Fruit fly (Drosophila melanogaster) whole organism, embryonic: Measurements from ENCODE around the gene Ir31a.
A peak's percentile ranks its signal among the peaks of the same experiment; 100 is the strongest.

Experiments
- Abd-B ChIP-seq: fragments of 200-800 bp; sonication (Bioruptor generic); optimal IDR thresholded peaks from 2 replicates; lab custom pipeline; 2018; ENCODE audit warnings: missing biosample characterization, mild to moderate bottlenecking, missing genetic modification characterization, moderate library complexity
- Atf6 ChIP-seq: fragments of 200-800 bp; sonication (Bioruptor generic); IDR thresholded peaks from 2 replicates; pipeline ENCODE4 v1.3.6; 2022; ENCODE audit warnings: missing biosample characterization, missing genetic modification characterization
- Awh ChIP-seq: fragments of 200-800 bp; sonication (Bioruptor generic); IDR thresholded peaks from 2 replicates; pipeline ENCODE4, ENCODE4 v1.3.6; 2022; ENCODE audit warnings: missing biosample characterization, missing genetic modification characterization
- Bgb ChIP-seq: fragments of 200-800 bp; sonication (Bioruptor generic); IDR thresholded peaks from 2 replicates; pipeline ENCODE4 v1.3.6; 2022; ENCODE audit warnings: missing biosample characterization, missing genetic modification characterization; ENCODE audit not compliant: partially characterized antibody
- CG10147 ChIP-seq: fragments of 200-800 bp; sonication (Bioruptor generic); optimal IDR thresholded peaks from 2 replicates; lab custom pipeline; 2019; ENCODE audit warnings: missing biosample characterization, mild to moderate bottlenecking, missing genetic modification characterization, moderate library complexity
- CG10462 ChIP-seq: fragments of 200-800 bp; sonication (Bioruptor generic); optimal IDR thresholded peaks from 2 replicates; lab custom pipeline; 2016; ENCODE audit warnings: missing biosample characterization, missing genetic modification characterization
- CG10543 ChIP-seq: fragments of 200-800 bp; sonication (Bioruptor generic); optimal IDR thresholded peaks from 3 replicates; lab custom pipeline; 2017; ENCODE audit warnings: missing biosample characterization, mild to moderate bottlenecking, missing genetic modification characterization, moderate library complexity
- CG10959 ChIP-seq: fragments of 200-800 bp; sonication (Bioruptor generic); IDR thresholded peaks from 2 replicates; pipeline ENCODE4 v1.3.6; 2022; ENCODE audit warnings: missing biosample characterization, missing genetic modification characterization
- CG13624 ChIP-seq: fragments of 200-800 bp; sonication (Bioruptor generic); optimal IDR thresholded peaks from 2 replicates; lab custom pipeline; 2016; ENCODE audit warnings: missing biosample characterization, missing genetic modification characterization
- CG13775 ChIP-seq: fragments of 200-800 bp; sonication (Bioruptor generic); optimal IDR thresholded peaks from 3 replicates; lab custom pipeline; 2017; ENCODE audit warnings: missing biosample characterization, mild to moderate bottlenecking, missing genetic modification characterization
- CG14860 ChIP-seq: fragments of 200-800 bp; sonication (Bioruptor generic); IDR thresholded peaks from 3 replicates; pipeline ENCODE4 v1.3.6; 2022; ENCODE audit warnings: missing biosample characterization, missing genetic modification characterization; ENCODE audit not compliant: partially characterized antibody
- CG17328 ChIP-seq: fragments of 200-800 bp; sonication (Bioruptor generic); IDR thresholded peaks from 2 replicates; pipeline ENCODE4 v1.3.6; 2022; ENCODE audit warnings: missing biosample characterization, missing genetic modification characterization
- CG18476 ChIP-seq: fragments of 200-800 bp; sonication (Bioruptor generic); optimal IDR thresholded peaks from 2 replicates; lab custom pipeline; 2016; ENCODE audit warnings: missing biosample characterization, mild to moderate bottlenecking, missing genetic modification characterization
- CG2202 ChIP-seq: fragments of 200-800 bp; sonication (Bioruptor generic); optimal IDR thresholded peaks from 2 replicates; lab custom pipeline; 2018; ENCODE audit warnings: missing biosample characterization, mild to moderate bottlenecking, missing genetic modification characterization
- CG30431 ChIP-seq: fragments of 200-800 bp; sonication (Bioruptor generic); optimal IDR thresholded peaks from 2 replicates; lab custom pipeline; 2017; ENCODE audit warnings: missing biosample characterization, missing genetic modification characterization
- CG3281 ChIP-seq: fragments of 200-800 bp; sonication (Bioruptor generic); optimal IDR thresholded peaks from 3 replicates; lab custom pipeline; 2017; ENCODE audit warnings: missing biosample characterization, mild to moderate bottlenecking, missing genetic modification characterization
- CG3838 ChIP-seq: fragments of 200-800 bp; sonication (Bioruptor generic); optimal IDR thresholded peaks from 3 replicates; lab custom pipeline; 2016; ENCODE audit warnings: missing biosample characterization, missing genetic modification characterization
- CG4854 ChIP-seq: fragments of 200-800 bp; sonication (Bioruptor generic); optimal IDR thresholded peaks from 2 replicates; lab custom pipeline; 2016; ENCODE audit warnings: missing biosample characterization, missing genetic modification characterization, inconsistent platforms
- CG6272 ChIP-seq: fragments of 200-800 bp; sonication (Bioruptor generic); IDR thresholded peaks from 2 replicates; pipeline ENCODE4 v1.3.6; 2022; ENCODE audit warnings: missing biosample characterization, missing genetic modification characterization
- CG8281 ChIP-seq: fragments of 200-800 bp; sonication (Bioruptor generic); optimal IDR thresholded peaks from 2 replicates; lab custom pipeline; 2018; ENCODE audit warnings: missing biosample characterization, mild to moderate bottlenecking, missing genetic modification characterization, moderate library complexity
- CG8924 ChIP-seq: fragments of 200-800 bp; optimal IDR thresholded peaks from 3 replicates; lab custom pipeline; 2019; ENCODE audit warnings: missing biosample characterization, mild to moderate bottlenecking, missing genetic modification characterization, moderate library complexity
- CG9609 ChIP-seq: fragments of 200-800 bp; sonication (Bioruptor generic); optimal IDR thresholded peaks from 3 replicates; lab custom pipeline; 2016; ENCODE audit warnings: missing biosample characterization, missing genetic modification characterization
- CG9797 ChIP-seq: fragments of 200-800 bp; sonication (Bioruptor generic); optimal IDR thresholded peaks from 3 replicates; lab custom pipeline; 2018; ENCODE audit warnings: missing biosample characterization, mild to moderate bottlenecking, missing genetic modification characterization
- Dip2 ChIP-seq: fragments of 200-800 bp; sonication (Bioruptor generic); IDR thresholded peaks from 2 replicates; pipeline ENCODE4 v1.3.6; 2022; ENCODE audit warnings: missing biosample characterization, missing genetic modification characterization
- Doc3 ChIP-seq: fragments of 200-800 bp; sonication (Bioruptor generic); IDR thresholded peaks from 3 replicates; pipeline ENCODE4 v1.3.6; 2022; ENCODE audit warnings: missing biosample characterization, missing genetic modification characterization; ENCODE audit not compliant: partially characterized antibody
- Drgx ChIP-seq: fragments of 200-800 bp; sonication (Bioruptor generic); IDR thresholded peaks from 2 replicates; pipeline ENCODE4 v1.3.6; 2022; ENCODE audit warnings: missing biosample characterization, missing genetic modification characterization
- Fer2 ChIP-seq: fragments of 200-800 bp; sonication (Bioruptor generic); optimal IDR thresholded peaks from 2 replicates; lab custom pipeline; 2018; ENCODE audit warnings: missing biosample characterization, mild to moderate bottlenecking, missing genetic modification characterization, moderate library complexity
- Fer3 ChIP-seq: fragments of 200-800 bp; sonication (Bioruptor generic); optimal IDR thresholded peaks from 2 replicates; lab custom pipeline; 2018; ENCODE audit warnings: missing biosample characterization, mild to moderate bottlenecking, missing genetic modification characterization, moderate library complexity
- HHEX ChIP-seq: fragments of 200-800 bp; sonication (Bioruptor generic); optimal IDR thresholded peaks from 3 replicates; lab custom pipeline; 2017; ENCODE audit warnings: missing biosample characterization, mild to moderate bottlenecking, missing genetic modification characterization, missing genetic modification reagents
- HLH3B ChIP-seq: fragments of 200-800 bp; sonication (Bioruptor generic); IDR thresholded peaks from 2 replicates; pipeline ENCODE4 v1.3.6; 2022; ENCODE audit warnings: missing biosample characterization, missing genetic modification characterization
- Hmx ChIP-seq: fragments of 200-800 bp; sonication (Bioruptor generic); optimal IDR thresholded peaks from 2 replicates; lab custom pipeline; 2016; ENCODE audit warnings: missing biosample characterization, missing genetic modification characterization
- Lhr ChIP-seq: fragments of 200-800 bp; sonication (Bioruptor generic); optimal IDR thresholded peaks from 3 replicates; lab custom pipeline; 2017; ENCODE audit warnings: mild to moderate bottlenecking, missing biosample characterization, missing genetic modification reagents, missing genetic modification characterization
- NC2α ChIP-seq: fragments of 200-800 bp; sonication (Bioruptor generic); optimal IDR thresholded peaks from 2 replicates; lab custom pipeline; 2016; ENCODE audit warnings: missing biosample characterization, missing genetic modification characterization
- Trl ChIP-seq, 3 experiments: fragments of >200 bp in 2 of 3; fragments of 200-800 bp in 1 of 3; sonication (Bioruptor generic) in 1 of 3; optimal IDR thresholded peaks; 2 replicates in 1 of 3; 3 replicates in 2 of 3; lab custom pipeline; 2016 to 2017; ENCODE audit warnings: missing biosample characterization in 1 of 3, missing genetic modification characterization in 1 of 3
- br ChIP-seq: fragments of >200 bp; optimal IDR thresholded peaks from 2 replicates; lab custom pipeline; 2017
- cato ChIP-seq: fragments of 200-800 bp; sonication (Bioruptor generic); optimal IDR thresholded peaks from 2 replicates; lab custom pipeline; 2016; ENCODE audit warnings: missing biosample characterization, missing genetic modification characterization, borderline replicate concordance
- emc ChIP-seq: fragments of 200-800 bp; sonication (Bioruptor generic); optimal IDR thresholded peaks from 2 replicates; lab custom pipeline; 2016; ENCODE audit warnings: missing biosample characterization, missing genetic modification characterization
- fd64A ChIP-seq: fragments of 200-800 bp; sonication (Bioruptor generic); optimal IDR thresholded peaks from 3 replicates; lab custom pipeline; 2018; ENCODE audit warnings: missing biosample characterization, mild to moderate bottlenecking, missing genetic modification characterization
- fd96Cb ChIP-seq: fragments of 200-800 bp; sonication (Bioruptor generic); optimal IDR thresholded peaks from 2 replicates; lab custom pipeline; 2018; ENCODE audit warnings: missing biosample characterization, mild to moderate bottlenecking, missing genetic modification characterization, moderate library complexity
- kni ChIP-seq: fragments of 200-800 bp; sonication (Bioruptor generic); optimal IDR thresholded peaks from 3 replicates; lab custom pipeline; 2017; ENCODE audit warnings: mild to moderate bottlenecking, missing biosample characterization, missing genetic modification reagents, missing genetic modification characterization
- luna ChIP-seq: fragments of 200-800 bp; sonication (Bioruptor generic); optimal IDR thresholded peaks from 2 replicates; lab custom pipeline; 2016; ENCODE audit warnings: missing biosample characterization, missing genetic modification characterization
- mirr ChIP-seq: fragments of 200-800 bp; sonication (Bioruptor generic); optimal IDR thresholded peaks from 3 replicates; lab custom pipeline; 2018; ENCODE audit warnings: missing biosample characterization, mild to moderate bottlenecking, missing genetic modification characterization
- sd ChIP-seq: fragments of 200-800 bp; sonication (Bioruptor generic); optimal IDR thresholded peaks from 3 replicates; lab custom pipeline; 2018; ENCODE audit warnings: missing biosample characterization, mild to moderate bottlenecking, missing genetic modification characterization, moderate library complexity
- tin ChIP-seq: fragments of 200-800 bp; sonication (Bioruptor generic); optimal IDR thresholded peaks from 3 replicates; lab custom pipeline; 2016; ENCODE audit warnings: missing biosample characterization, missing genetic modification characterization
- toy ChIP-seq: fragments of 200-800 bp; sonication (Bioruptor generic); IDR thresholded peaks from 2 replicates; pipeline ENCODE4 v1.3.6; 2022; ENCODE audit warnings: missing biosample characterization, missing genetic modification characterization
- ttk ChIP-seq: fragments of 200-800 bp; sonication (Bioruptor generic); IDR thresholded peaks from 2 replicates; pipeline ENCODE4 v2.1.2; 2022; ENCODE audit warnings: missing biosample characterization, missing genetic modification characterization
- unpg ChIP-seq: fragments of 200-800 bp; sonication (Bioruptor generic); optimal IDR thresholded peaks from 3 replicates; lab custom pipeline; 2018; ENCODE audit warnings: missing biosample characterization, mild to moderate bottlenecking, missing genetic modification characterization, moderate library complexity
- wor ChIP-seq: fragments of 200-800 bp; sonication (Bioruptor generic); IDR thresholded peaks from 2 replicates; pipeline ENCODE4 v1.3.6; 2022; ENCODE audit warnings: missing biosample characterization, missing genetic modification characterization
- zen ChIP-seq: fragments of 200-800 bp; sonication (Bioruptor generic); optimal IDR thresholded peaks from 3 replicates; lab custom pipeline; 2018; ENCODE audit warnings: missing biosample characterization, mild to moderate bottlenecking, missing genetic modification characterization, moderate library complexity
- zen2 ChIP-seq: fragments of 200-800 bp; sonication (Bioruptor generic); IDR thresholded peaks from 3 replicates; pipeline ENCODE4 v1.3.6; 2022; ENCODE audit warnings: missing biosample characterization, missing genetic modification characterization; ENCODE audit not compliant: partially characterized antibody
- zfh1 ChIP-seq: fragments of 200-800 bp; sonication (Bioruptor generic); IDR thresholded peaks from 3 replicates; pipeline ENCODE4 v1.3.6; 2022; ENCODE audit warnings: missing biosample characterization, missing genetic modification characterization

Ir31a gene

dm6 chr2L:10428528-10428927 is 23.2 kb downstream of the Ir31a start, which contains the start of gene CG5188 (continued):
- TF ChIP-seq Lhr (GFP tag; lab: Kevin White, UChicago) (no peak), Bgb (GFP tag; lab: Robert Waterston, UW) (peak; percentile 16; the same call in 1 of the 2 replicates), toy (no peak), zen (peak; percentile 20), CG10147 (GFP tag; lab: Kevin White, UChicago) (no peak), CG9797 (peak; percentile 52), br (lab: Kevin White, UChicago) (no peak), Hmx (GFP tag; lab: Kevin White, UChicago) (no peak), CG9609 (GFP tag; lab: Kevin White, UChicago) (no peak), NC2α (no peak), Fer2 (tag; lab: Kevin White, UChicago) (no peak), CG13775 (GFP tag; lab: Kevin White, UChicago) (peak; percentile 29), sd (tag; lab: Kevin White, UChicago) (peak; percentile 80), CG3281 (peak; percentile 40), CG30431 (no peak), luna (GFP tag; lab: Kevin White, UChicago) (no peak), CG14860 (GFP tag; lab: Robert Waterston, UW) (no peak), unpg (peak; percentile 54), cato (GFP tag; lab: Kevin White, UChicago) (no peak), emc (no peak), Trl (optimal IDR thresholded peaks at IDR 0.05; lab: Kevin White, UChicago) (no peak), Trl (GFP tag; optimal IDR thresholded peaks at IDR 0.05; lab: Kevin White, UChicago) (no peak), CG13624 (GFP tag; lab: Kevin White, UChicago) (no peak), CG17328 (GFP tag; lab: Robert Waterston, UW) (peak; percentile 68), Doc3 (no peak), Dip2 (GFP tag; lab: Robert Waterston, UW) (no peak), CG3838 (GFP tag; lab: Kevin White, UChicago) (no peak), kni (GFP tag; lab: Kevin White, UChicago) (no peak), Atf6 (GFP tag; lab: Robert Waterston, UW) (peak; percentile 41; the same call in 1 of the 2 replicates), zen2 (GFP tag; lab: Robert Waterston, UW) (peak; percentile 11; the same call in 2 of the 3 replicates), CG10462 (GFP tag; lab: Kevin White, UChicago) (no peak), zfh1 (GFP tag; lab: Robert Waterston, UW) (peak; percentile 37; the same call in 1 of the 3 replicates), wor (no peak), Awh (GFP tag; lab: Robert Waterston, UW) (no peak), mirr (GFP tag; lab: Kevin White, UChicago) (no peak), CG4854 (no peak), ttk (no peak), CG10543 (GFP tag; lab: Kevin White, UChicago) (no peak), HLH3B (GFP tag; lab: Robert Waterston, UW) (no peak), CG10959 (GFP tag; lab: Robert Waterston, UW) (no peak), CG8924 (peak; percentile 53), Drgx (peak; percentile 44; the same call in 1 of the 2 replicates), fd96Cb (tag; lab: Kevin White, UChicago) (peak; percentile 17), CG18476 (GFP tag; lab: Kevin White, UChicago) (no peak), CG8281 (tag; lab: Kevin White, UChicago) (no peak), HHEX (GFP tag; lab: Kevin White, UChicago) (no peak), CG6272 (no peak), tin (GFP tag; lab: Kevin White, UChicago) (peak; percentile 56), Abd-B (GFP tag; lab: Kevin White, UChicago) (no peak), CG2202 (tag; lab: Kevin White, UChicago) (no peak), fd64A (GFP tag; lab: Kevin White, UChicago) (no peak), Fer3 (tag; lab: Kevin White, UChicago) (peak; percentile 53)
